Worm (Caenorhabditis elegans) whole organism, L1 larva: ENCODE measurements around the gene nlp-14.

Experiments
- grh-1 ChIP-seq: fragments of 200-800 bp; sonication (Bioruptor generic); IDR thresholded peaks from 2 replicates; pipeline ENCODE4 v1.3.6; 2022; ENCODE audit warnings: missing genetic modification reagents, missing genetic modification characterization, missing compliant biosample characterization
- pag-3 ChIP-seq: sonication (generic microtip); optimal IDR thresholded peaks from 2 replicates; lab custom pipeline; 2017; ENCODE audit warnings: missing genetic modification characterization, mild to moderate bottlenecking, missing compliant biosample characterization, antibody characterized with exemption, borderline replicate concordance; ENCODE audit not compliant: insufficient read depth
- unc-30 ChIP-seq: sonication (generic microtip); optimal IDR thresholded peaks from 2 replicates; lab custom pipeline; 2017; ENCODE audit warnings: missing biosample characterization, missing genetic modification characterization
- unc-62 ChIP-seq: fragments of 150-350 bp; optimal IDR thresholded peaks from 2 replicates; lab custom pipeline; 2014; ENCODE audit warnings: missing biosample characterization, missing genetic modification reagents, missing genetic modification characterization

ce11 chrX:8925443-8925842 lies 6.2 kb upstream of the nlp-14 start:
- TF ChIP-seq pag-3 (tag; lab: Kevin White, UChicago) (no peak), unc-30 (tag; lab: Kevin White, UChicago) (no peak), unc-62 (no peak), grh-1 (GFP tag; lab: Robert Waterston, UW) (no peak)
